Worm (Caenorhabditis elegans): ENCODE data around the gene Y45F10D.16.

Y45F10D.16 gene

DNA sequence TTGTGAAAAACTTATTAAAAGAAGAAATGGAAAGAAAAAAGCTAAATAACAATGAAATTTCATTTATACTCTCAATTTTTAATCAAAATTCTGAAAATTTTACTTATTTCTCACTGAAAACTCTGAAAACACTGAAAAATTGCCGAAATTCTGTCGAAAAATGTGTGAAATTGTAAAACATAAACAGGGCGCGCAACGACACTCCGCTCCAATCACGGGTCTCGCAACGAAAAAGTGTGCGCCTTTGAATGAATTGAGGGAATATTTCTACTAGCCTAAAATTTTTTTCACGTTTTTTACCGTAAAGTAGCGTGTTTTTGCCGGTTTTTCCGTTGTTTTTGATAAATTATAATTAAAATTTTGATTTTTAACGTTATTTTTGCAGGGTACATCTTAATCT lies 1.3 kb downstream of the Y45F10D.16 start, which contains the start of gene rpl-18 (continued):
- TF ChIP-seq mdl-1 (tag; optimal IDR thresholded peaks at IDR 0.05) (peak in 1 of 2 experiments; percentile 30), nhr-11 (tag; optimal IDR thresholded peaks at IDR 0.05) (peak; percentile 48), nhr-41 (GFP tag; IDR thresholded peaks at IDR 0.05) (no peak), F37D6.2 (tag; optimal IDR thresholded peaks at IDR 0.05) (no peak), daf-8 (GFP tag; IDR thresholded peaks at IDR 0.05) (no peak), F10B5.3 (tag; optimal IDR thresholded peaks at IDR 0.05) (no peak), tag-97 (GFP tag; IDR thresholded peaks at IDR 0.05) (no peak), sdz-12 (GFP tag; optimal IDR thresholded peaks at IDR 0.05) (no peak), lin-38 (GFP tag; IDR thresholded peaks at IDR 0.05) (peak; percentile 57), jun-1 (tag; optimal IDR thresholded peaks at IDR 0.05) (no peak), F49E8.2 (tag; optimal IDR thresholded peaks at IDR 0.05; ENCODE audit: borderline replicate concordance) (no peak), ama-1 (optimal IDR thresholded peaks at IDR 0.05) (peak; percentile 4), spr-1 (tag; optimal IDR thresholded peaks at IDR 0.05) (no peak), mxl-2 (GFP tag; conservative IDR thresholded peaks at IDR 0.05) (no peak), mep-1 (tag; optimal IDR thresholded peaks at IDR 0.05) (peak; percentile 57), ceh-28 (tag; optimal IDR thresholded peaks at IDR 0.05) (no peak), ceh-82 (tag; optimal IDR thresholded peaks at IDR 0.05) (no peak), duxl-1 (tag; optimal IDR thresholded peaks at IDR 0.05; ENCODE audit: poor library complexity) (no peak), F44E2.7 (GFP tag; IDR thresholded peaks at IDR 0.05) (no peak), attf-4 (tag; optimal IDR thresholded peaks at IDR 0.05) (no peak), aly-2 (tag; optimal IDR thresholded peaks at IDR 0.05) (no peak), nhr-42 (GFP tag; IDR thresholded peaks at IDR 0.05) (no peak), set-16 (GFP tag; IDR thresholded peaks at IDR 0.05) (no peak), D1046.2 (GFP tag; IDR thresholded peaks at IDR 0.05) (no peak), spr-3 (GFP tag; optimal IDR thresholded peaks at IDR 0.05) (no peak), nhr-76 (tag; optimal IDR thresholded peaks at IDR 0.05) (no peak), zip-2 (tag; optimal IDR thresholded peaks at IDR 0.05) (no peak), lin-15B (tag; optimal IDR thresholded peaks at IDR 0.05) (no peak), Y105C5A.15 (GFP tag; IDR thresholded peaks at IDR 0.05) (no peak), ceh-44 (GFP tag; IDR thresholded peaks at IDR 0.05) (no peak), snpc-4 (tag; optimal IDR thresholded peaks at IDR 0.05) (no peak), arid-1 (GFP tag; conservative IDR thresholded peaks at IDR 0.05) (no peak), vab-7 (GFP tag; IDR thresholded peaks at IDR 0.05) (no peak), snpc-1.2 (GFP tag; IDR thresholded peaks at IDR 0.05) (no peak), hlh-30 (tag; optimal IDR thresholded peaks at IDR 0.05; ENCODE audit: insufficient read depth) (peak; percentile 85), hlh-11 (tag; optimal IDR thresholded peaks at IDR 0.05) (no peak), madf-9 (GFP tag; conservative IDR thresholded peaks at IDR 0.05) (no peak), zip-11 (GFP tag; IDR thresholded peaks at IDR 0.05) (no peak), daf-19 (GFP tag; conservative IDR thresholded peaks at IDR 0.05) (no peak), skn-1 (tag; optimal IDR thresholded peaks at IDR 0.05) (no peak), hif-1 (tag; optimal IDR thresholded peaks at IDR 0.05) (no peak), mes-2 (tag; optimal IDR thresholded peaks at IDR 0.05; ENCODE audit: poor library complexity, severe bottlenecking) (peak; percentile 86), daf-12 (tag; optimal IDR thresholded peaks at IDR 0.05) (no peak), dmd-6 (GFP tag; IDR thresholded peaks at IDR 0.05) (no peak), ceh-62 (tag; optimal IDR thresholded peaks at IDR 0.05) (no peak), lin-1 (GFP tag; IDR thresholded peaks at IDR 0.05) (no peak), php-3 (GFP tag; IDR thresholded peaks at IDR 0.05) (no peak), Y75B8A.6 (GFP tag; IDR thresholded peaks at IDR 0.05) (no peak), ztf-11 (tag; optimal IDR thresholded peaks at IDR 0.05) (no peak), pha-4 (GFP tag; IDR thresholded peaks at IDR 0.05) (no peak), pha-4 (tag; optimal IDR thresholded peaks at IDR 0.05) (no peak), egl-43 (GFP tag; IDR thresholded peaks at IDR 0.05) (no peak), dpl-1 (GFP tag; optimal IDR thresholded peaks at IDR 0.05) (peak; percentile 80)
